Fruit fly (Drosophila melanogaster) whole organism, embryonic: ENCODE data around the gene CG6688.

Source experiments
- Abd-B ChIP-seq: fragments of 200-800 bp; sonication (Bioruptor generic); optimal IDR thresholded peaks from 2 replicates; lab custom pipeline; 2018; ENCODE audit warnings: missing biosample characterization, mild to moderate bottlenecking, missing genetic modification characterization, moderate library complexity
- Atf6 ChIP-seq: fragments of 200-800 bp; sonication (Bioruptor generic); IDR thresholded peaks from 2 replicates; pipeline ENCODE4 v1.3.6; 2022; ENCODE audit warnings: missing biosample characterization, missing genetic modification characterization
- CG10267 ChIP-seq: fragments of 200-800 bp; sonication (Bioruptor generic); optimal IDR thresholded peaks from 2 replicates; lab custom pipeline; 2018; ENCODE audit warnings: missing biosample characterization, mild to moderate bottlenecking, missing genetic modification characterization, moderate library complexity
- CG10321 ChIP-seq: fragments of 200-800 bp; sonication (Bioruptor generic); IDR thresholded peaks from 2 replicates; pipeline ENCODE4 v1.3.6; 2022; ENCODE audit warnings: missing biosample characterization, missing genetic modification characterization
- CG11247 ChIP-seq: fragments of 200-800 bp; sonication (Bioruptor generic); IDR thresholded peaks from 2 replicates; pipeline ENCODE4 v1.3.6; 2022; ENCODE audit warnings: missing biosample characterization, missing genetic modification characterization
- CG12299 ChIP-seq: fragments of 200-800 bp; sonication (Bioruptor generic); optimal IDR thresholded peaks from 2 replicates; lab custom pipeline; 2018; ENCODE audit warnings: missing biosample characterization, mild to moderate bottlenecking, missing genetic modification characterization
- CG12769 ChIP-seq: fragments of 200-800 bp; sonication (Bioruptor generic); optimal IDR thresholded peaks from 2 replicates; lab custom pipeline; 2019; ENCODE audit warnings: missing biosample characterization, mild to moderate bottlenecking, missing genetic modification characterization, moderate library complexity
- CG13775 ChIP-seq: fragments of 200-800 bp; sonication (Bioruptor generic); optimal IDR thresholded peaks from 3 replicates; lab custom pipeline; 2017; ENCODE audit warnings: missing biosample characterization, mild to moderate bottlenecking, missing genetic modification characterization
- CG14441 ChIP-seq: fragments of 200-800 bp; sonication (Bioruptor generic); IDR thresholded peaks from 2 replicates; pipeline ENCODE4 v1.3.6; 2022; ENCODE audit warnings: missing biosample characterization, missing genetic modification characterization
- CG1602 ChIP-seq: fragments of 200-800 bp; sonication (Bioruptor generic); optimal IDR thresholded peaks from 3 replicates; lab custom pipeline; 2016; ENCODE audit warnings: missing biosample characterization, missing genetic modification characterization
- CG16779 ChIP-seq: fragments of 200-800 bp; sonication (Bioruptor generic); IDR thresholded peaks from 2 replicates; pipeline ENCODE4 v1.3.6; 2022; ENCODE audit warnings: missing biosample characterization, missing genetic modification characterization
- CG2120 ChIP-seq: fragments of 200-800 bp; sonication (Bioruptor generic); optimal IDR thresholded peaks from 3 replicates; lab custom pipeline; 2016; ENCODE audit warnings: missing biosample characterization, missing genetic modification characterization
- CG2875 ChIP-seq: fragments of 200-800 bp; sonication (Bioruptor generic); optimal IDR thresholded peaks from 2 replicates; lab custom pipeline; 2017; ENCODE audit warnings: missing biosample characterization, mild to moderate bottlenecking, missing genetic modification characterization, missing genetic modification reagents
- CG3995 ChIP-seq: fragments of 200-800 bp; sonication (Bioruptor generic); optimal IDR thresholded peaks from 3 replicates; lab custom pipeline; 2016; ENCODE audit warnings: missing biosample characterization, missing genetic modification characterization
- CG6689 ChIP-seq: fragments of 200-800 bp; sonication (Bioruptor generic); IDR thresholded peaks from 2 replicates; pipeline ENCODE4 v1.3.6; 2022; ENCODE audit warnings: missing biosample characterization, missing genetic modification characterization
- CG7271 ChIP-seq: fragments of 200-800 bp; sonication (Bioruptor generic); optimal IDR thresholded peaks from 2 replicates; lab custom pipeline; 2018; ENCODE audit warnings: missing biosample characterization, mild to moderate bottlenecking, missing genetic modification characterization, moderate library complexity
- CG7745 ChIP-seq: fragments of 200-800 bp; sonication (Bioruptor generic); optimal IDR thresholded peaks from 2 replicates; lab custom pipeline; 2018; ENCODE audit warnings: missing biosample characterization, mild to moderate bottlenecking, missing genetic modification characterization, moderate library complexity
- CG7928 ChIP-seq: fragments of 200-800 bp; sonication (Bioruptor generic); optimal IDR thresholded peaks from 2 replicates; lab custom pipeline; 2017; ENCODE audit warnings: missing biosample characterization, mild to moderate bottlenecking, missing genetic modification characterization
- CG8359 ChIP-seq: fragments of 200-800 bp; sonication (Bioruptor generic); optimal IDR thresholded peaks from 2 replicates; lab custom pipeline; 2017; ENCODE audit warnings: missing biosample characterization, mild to moderate bottlenecking, missing genetic modification characterization, borderline replicate concordance
- CG8944 ChIP-seq: fragments of 200-800 bp; sonication (Bioruptor generic); optimal IDR thresholded peaks from 3 replicates; lab custom pipeline; 2016; ENCODE audit warnings: missing biosample characterization, missing genetic modification characterization
- Doc3 ChIP-seq: fragments of 200-800 bp; sonication (Bioruptor generic); IDR thresholded peaks from 3 replicates; pipeline ENCODE4 v1.3.6; 2022; ENCODE audit warnings: missing biosample characterization, missing genetic modification characterization; ENCODE audit not compliant: partially characterized antibody
- Ets65A ChIP-seq: fragments of 200-800 bp; sonication (Bioruptor generic); peaks from one replicate; lab custom pipeline; 2016; ENCODE audit warnings: missing biosample characterization, missing genetic modification characterization
- GATAe ChIP-seq: fragments of 200-800 bp; sonication (Bioruptor generic); conservative IDR thresholded peaks from 2 replicates; pipeline ENCODE4 v1.3.6; 2022; ENCODE audit warnings: missing biosample characterization, missing genetic modification characterization
- Hr3 ChIP-seq: fragments of 200-800 bp; sonication (Bioruptor generic); optimal IDR thresholded peaks from 3 replicates; lab custom pipeline; 2016; ENCODE audit warnings: missing biosample characterization, missing genetic modification characterization
- MESR4 ChIP-seq: fragments of 200-800 bp; sonication (Bioruptor generic); optimal IDR thresholded peaks from 2 replicates; lab custom pipeline; 2018; ENCODE audit warnings: missing biosample characterization, mild to moderate bottlenecking, missing genetic modification characterization, moderate library complexity
- Max ChIP-seq: fragments of 200-800 bp; sonication (Bioruptor generic); optimal IDR thresholded peaks from 2 replicates; lab custom pipeline; 2016; ENCODE audit warnings: missing biosample characterization, mild to moderate bottlenecking, missing genetic modification characterization
- Sry-δ ChIP-seq: fragments of 200-800 bp; sonication (Bioruptor generic); optimal IDR thresholded peaks from 2 replicates; lab custom pipeline; 2016; ENCODE audit warnings: missing biosample characterization, missing genetic modification characterization
- cg ChIP-seq: fragments of 200-800 bp; sonication (Bioruptor generic); optimal IDR thresholded peaks from 3 replicates; lab custom pipeline; 2019; ENCODE audit warnings: missing biosample characterization, mild to moderate bottlenecking, missing genetic modification characterization, moderate library complexity
- chif ChIP-seq, 2 experiments: fragments of 200-800 bp; sonication (Bioruptor generic); optimal IDR thresholded peaks; 3 replicates each; lab custom pipeline; 2016; ENCODE audit warnings: missing biosample characterization in 2 of 2, missing genetic modification characterization in 2 of 2
- disco-r ChIP-seq: fragments of 200-800 bp; sonication (Bioruptor generic); optimal IDR thresholded peaks from 2 replicates; lab custom pipeline; 2016; ENCODE audit warnings: missing biosample characterization, missing genetic modification characterization
- dmrt11E ChIP-seq: fragments of 200-800 bp; sonication (Bioruptor generic); optimal IDR thresholded peaks from 3 replicates; lab custom pipeline; 2018; ENCODE audit warnings: missing biosample characterization, mild to moderate bottlenecking, missing genetic modification characterization, moderate library complexity
- inv ChIP-seq: fragments of 200-800 bp; sonication (Bioruptor generic); IDR thresholded peaks from 2 replicates; pipeline ENCODE4 v1.3.6; 2022; ENCODE audit warnings: missing biosample characterization, missing genetic modification characterization; ENCODE audit not compliant: partially characterized antibody
- lov ChIP-seq, 2 experiments: fragments of 200-800 bp in 1 of 2; fragments of >200 bp in 1 of 2; sonication (Bioruptor generic) in 1 of 2; IDR thresholded peaks in 1 of 2; optimal IDR thresholded peaks in 1 of 2; 2 replicates in 1 of 2; 3 replicates in 1 of 2; pipeline versions ENCODE4 v1.3.6 to Lab custom; 2017 to 2022; ENCODE audit warnings: missing biosample characterization in 1 of 2, missing genetic modification characterization in 1 of 2
- mirr ChIP-seq: fragments of 200-800 bp; sonication (Bioruptor generic); optimal IDR thresholded peaks from 3 replicates; lab custom pipeline; 2018; ENCODE audit warnings: missing biosample characterization, mild to moderate bottlenecking, missing genetic modification characterization
- onecut ChIP-seq: fragments of 200-800 bp; sonication (Bioruptor generic); IDR thresholded peaks from 2 replicates; pipeline ENCODE4 v1.3.6; 2022; ENCODE audit warnings: missing biosample characterization, missing genetic modification characterization
- pros ChIP-seq: fragments of 200-800 bp; sonication (Bioruptor generic); optimal IDR thresholded peaks from 3 replicates; lab custom pipeline; 2019; ENCODE audit warnings: missing biosample characterization, mild to moderate bottlenecking, missing genetic modification characterization, moderate library complexity
- row ChIP-seq: fragments of 200-800 bp; sonication (Bioruptor generic); IDR thresholded peaks from 3 replicates; pipeline ENCODE4 v1.3.6; 2022; ENCODE audit warnings: missing biosample characterization, missing genetic modification characterization
- sens ChIP-seq: fragments of 200-800 bp; sonication (Bioruptor generic); peaks from one replicate; lab custom pipeline; 2016; ENCODE audit warnings: missing biosample characterization, missing genetic modification characterization
- tna ChIP-seq: fragments of 200-800 bp; sonication (Bioruptor generic); IDR thresholded peaks from 2 replicates; pipeline ENCODE4 v1.3.6; 2022; ENCODE audit warnings: missing biosample characterization, missing genetic modification characterization; ENCODE audit not compliant: partially characterized antibody
- twi ChIP-seq: fragments of 200-800 bp; optimal IDR thresholded peaks from 2 replicates; lab custom pipeline; 2019; ENCODE audit warnings: missing biosample characterization, mild to moderate bottlenecking, missing genetic modification characterization, moderate library complexity
- vfl ChIP-seq: fragments of 200-800 bp; sonication (Bioruptor generic); optimal IDR thresholded peaks from 2 replicates; lab custom pipeline; 2016; ENCODE audit warnings: missing biosample characterization, missing genetic modification characterization

The CG6688 gene

DNA sequence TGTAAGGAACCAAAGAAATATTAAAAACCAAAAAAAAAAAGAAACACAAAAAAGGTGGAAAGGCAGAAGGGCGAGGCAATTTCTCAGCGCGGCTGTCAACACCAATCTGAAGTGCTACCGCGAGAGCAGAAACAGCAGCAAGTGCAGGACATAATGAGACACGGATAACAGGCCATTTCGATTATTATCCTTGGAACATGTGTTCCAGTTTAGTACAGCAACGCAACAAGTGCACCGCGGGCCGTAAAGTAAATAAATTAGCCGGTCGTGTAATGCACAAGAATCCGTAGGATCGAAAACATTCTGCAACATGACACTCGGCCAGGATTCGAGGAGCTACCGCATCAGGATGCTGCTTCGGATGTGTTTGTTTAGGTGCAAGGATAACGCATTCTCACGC lies 25.9 kb downstream of the CG6688 start:
- TF ChIP-seq CG12299 (tag; lab: Kevin White, UChicago) (no peak), CG7928 (GFP tag; lab: Kevin White, UChicago) (no peak), twi (tag; lab: Kevin White, UChicago) (peak; percentile 86), CG7271 (tag; lab: Kevin White, UChicago) (no peak), chif (GFP tag; optimal IDR thresholded peaks at IDR 0.05; lab: Kevin White, UChicago) (no peak), CG11247 (GFP tag; lab: Robert Waterston, UW) (no peak), sens (GFP tag; lab: Kevin White, UChicago) (peak; percentile 64), MESR4 (GFP tag; lab: Kevin White, UChicago) (no peak), Doc3 (GFP tag; lab: Robert Waterston, UW) (no peak), disco-r (GFP tag; lab: Kevin White, UChicago) (no peak), GATAe (GFP tag; lab: Robert Waterston, UW) (no peak), CG8359 (GFP tag; lab: Kevin White, UChicago) (no peak), CG6689 (GFP tag; lab: Robert Waterston, UW) (no peak), Max (no peak)

DNA sequence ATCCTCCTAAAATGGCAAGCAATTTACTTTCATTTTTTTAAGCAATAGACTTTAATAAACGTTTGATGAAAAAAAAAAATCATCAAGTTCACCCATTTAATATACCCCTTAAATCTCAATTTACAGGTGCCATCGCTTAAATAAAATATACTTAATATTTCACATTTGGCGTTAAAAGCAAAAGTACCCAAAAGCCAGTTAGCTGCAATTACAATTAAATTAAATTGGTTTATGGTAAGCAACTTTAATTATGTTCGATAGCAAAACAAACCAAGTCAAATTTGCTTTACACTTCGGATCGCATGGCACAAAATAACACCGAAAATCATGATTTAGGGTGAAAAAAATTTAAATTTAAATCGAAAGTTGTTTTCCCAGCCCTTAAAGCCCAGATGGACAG lies 29.7 kb downstream of the CG6688 start, which contains the start of gene CG13838:
Gene CG13838 (plus strand): TSS at position 301 of the 400 bp plus-strand sequence.
- no peak for TF ChIP-seq lov (optimal IDR thresholded peaks at IDR 0.05; lab: Kevin White, UChicago)
- TF ChIP-seq lov (GFP tag; IDR thresholded peaks at IDR 0.05; lab: Robert Waterston, UW), result no peak
- no peak for TF ChIP-seq CG3995
- TF ChIP-seq CG13775, result no peak
- no peak for TF ChIP-seq CG10321 (GFP tag; lab: Robert Waterston, UW)
- TF ChIP-seq CG12299 (tag; lab: Kevin White, UChicago), result no peak
- no peak for TF ChIP-seq row (GFP tag; lab: Robert Waterston, UW)
- TF ChIP-seq CG2120 (GFP tag; lab: Kevin White, UChicago), result no peak
- no peak for TF ChIP-seq CG1602 (GFP tag; lab: Kevin White, UChicago)
- TF ChIP-seq CG2875 (GFP tag; lab: Kevin White, UChicago), result no peak
- TF ChIP-seq Hr3 (GFP tag; lab: Kevin White, UChicago), result no peak
- no peak for TF ChIP-seq mirr
- TF ChIP-seq vfl (GFP tag; lab: Kevin White, UChicago), result no peak
- TF ChIP-seq dmrt11E (tag; lab: Kevin White, UChicago), result no peak
- TF ChIP-seq Atf6, result no peak
- TF ChIP-seq CG12769 (tag; lab: Kevin White, UChicago), result no peak
- no peak for TF ChIP-seq CG8944
- TF ChIP-seq CG14441 (GFP tag; lab: Robert Waterston, UW), result no peak
- no peak for TF ChIP-seq CG10267 (tag; lab: Kevin White, UChicago)
- TF ChIP-seq CG16779, result no peak
- no peak for TF ChIP-seq Abd-B (GFP tag; lab: Kevin White, UChicago)

DNA sequence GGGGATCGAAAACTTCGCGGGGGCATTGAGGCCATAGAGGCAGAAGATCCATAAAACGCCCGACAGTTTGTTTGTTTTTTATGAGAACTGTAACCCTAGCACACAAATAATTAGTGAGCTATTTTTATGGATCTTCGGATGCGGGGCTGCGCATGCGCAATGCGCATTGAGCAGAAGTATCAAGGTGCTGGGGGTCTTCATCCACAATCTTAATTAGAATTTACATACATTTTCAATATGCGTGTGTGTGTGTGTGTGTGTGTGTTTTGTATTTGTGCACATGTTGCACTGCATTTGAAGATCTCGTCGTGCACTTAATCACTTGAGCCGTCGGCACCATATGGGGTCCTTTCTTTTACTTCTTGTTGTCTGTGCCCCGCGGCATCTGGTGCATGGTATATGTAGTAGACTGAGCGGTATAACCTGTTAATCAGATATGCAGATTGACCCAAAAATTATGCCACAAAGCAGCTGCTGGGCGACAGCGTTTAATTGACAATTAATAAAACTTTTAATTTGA lies 30.6 kb downstream of the CG6688 start:
- TF ChIP-seq CG7745 (tag; lab: Kevin White, UChicago), result peak; percentile 85
- no peak for TF ChIP-seq Sry-δ
- no peak for TF ChIP-seq tna (GFP tag; lab: Robert Waterston, UW)
- TF ChIP-seq cg (GFP tag; lab: Kevin White, UChicago), result peak; percentile 56
- TF ChIP-seq twi (tag; lab: Kevin White, UChicago), result peak; percentile 97
- TF ChIP-seq Ets65A (GFP tag; lab: Kevin White, UChicago), result peak; percentile 1
- TF ChIP-seq inv (GFP tag; lab: Robert Waterston, UW), result no peak
- TF ChIP-seq pros (GFP tag; lab: Kevin White, UChicago), result peak; percentile 45
- no peak for TF ChIP-seq onecut
